Fruit fly (Drosophila melanogaster) whole organism, embryonic: Measurements from ENCODE around the gene CG44040.

Experiments used
- Atf6 ChIP-seq: fragments of 200-800 bp; sonication (Bioruptor generic); IDR thresholded peaks from 2 replicates; pipeline ENCODE4 v1.3.6; 2022; ENCODE audit warnings: missing biosample characterization, missing genetic modification characterization
- CG13287 ChIP-seq: fragments of 200-800 bp; sonication (Bioruptor generic); IDR thresholded peaks from 2 replicates; pipeline ENCODE4 v1.3.6; 2022; ENCODE audit warnings: missing biosample characterization, missing genetic modification characterization; ENCODE audit not compliant: partially characterized antibody
- CG1602 ChIP-seq: fragments of 200-800 bp; sonication (Bioruptor generic); optimal IDR thresholded peaks from 3 replicates; lab custom pipeline; 2016; ENCODE audit warnings: missing biosample characterization, missing genetic modification characterization
- CG1603 ChIP-seq: fragments of 200-800 bp; sonication (Bioruptor generic); optimal IDR thresholded peaks from 2 replicates; lab custom pipeline; 2019; ENCODE audit warnings: missing biosample characterization, mild to moderate bottlenecking, missing genetic modification characterization, moderate library complexity
- CG17328 ChIP-seq: fragments of 200-800 bp; sonication (Bioruptor generic); IDR thresholded peaks from 2 replicates; pipeline ENCODE4 v1.3.6; 2022; ENCODE audit warnings: missing biosample characterization, missing genetic modification characterization
- CG17829 ChIP-seq: fragments of 200-800 bp; optimal IDR thresholded peaks from 2 replicates; lab custom pipeline; 2019; ENCODE audit warnings: missing biosample characterization, mild to moderate bottlenecking, missing genetic modification characterization, moderate library complexity
- CG2875 ChIP-seq: fragments of 200-800 bp; sonication (Bioruptor generic); optimal IDR thresholded peaks from 2 replicates; lab custom pipeline; 2017; ENCODE audit warnings: missing biosample characterization, mild to moderate bottlenecking, missing genetic modification characterization, missing genetic modification reagents
- CG4617 ChIP-seq: fragments of 200-800 bp; sonication (Bioruptor generic); optimal IDR thresholded peaks from 3 replicates; lab custom pipeline; 2016; ENCODE audit warnings: missing biosample characterization, missing genetic modification characterization, borderline replicate concordance
- CG7556 ChIP-seq: fragments of 200-800 bp; sonication (Bioruptor generic); optimal IDR thresholded peaks from 2 replicates; lab custom pipeline; 2017; ENCODE audit warnings: missing biosample characterization, mild to moderate bottlenecking, missing genetic modification characterization
- CG7928 ChIP-seq: fragments of 200-800 bp; sonication (Bioruptor generic); optimal IDR thresholded peaks from 2 replicates; lab custom pipeline; 2017; ENCODE audit warnings: missing biosample characterization, mild to moderate bottlenecking, missing genetic modification characterization
- CG8924 ChIP-seq: fragments of 200-800 bp; optimal IDR thresholded peaks from 3 replicates; lab custom pipeline; 2019; ENCODE audit warnings: missing biosample characterization, mild to moderate bottlenecking, missing genetic modification characterization, moderate library complexity
- CG9215 ChIP-seq: fragments of 200-800 bp; sonication (Bioruptor generic); IDR thresholded peaks from 2 replicates; pipeline ENCODE4 v1.3.6; 2022; ENCODE audit warnings: missing biosample characterization, missing genetic modification characterization
- Dref ChIP-seq: fragments of 200-800 bp; sonication (Bioruptor generic); IDR thresholded peaks from 2 replicates; pipeline ENCODE4 v1.3.6; 2022; ENCODE audit warnings: missing biosample characterization, missing genetic modification characterization
- E2f2 ChIP-seq: fragments of 200-800 bp; sonication (Bioruptor generic); IDR thresholded peaks from 2 replicates; pipeline ENCODE4 v1.3.6; 2022; ENCODE audit warnings: missing biosample characterization, missing genetic modification characterization
- Ets97D ChIP-seq: fragments of 200-800 bp; sonication (Bioruptor generic); optimal IDR thresholded peaks from 3 replicates; lab custom pipeline; 2016; ENCODE audit warnings: missing biosample characterization, missing genetic modification characterization
- Fer3 ChIP-seq: fragments of 200-800 bp; sonication (Bioruptor generic); optimal IDR thresholded peaks from 2 replicates; lab custom pipeline; 2018; ENCODE audit warnings: missing biosample characterization, mild to moderate bottlenecking, missing genetic modification characterization, moderate library complexity
- GATAe ChIP-seq: fragments of 200-800 bp; sonication (Bioruptor generic); conservative IDR thresholded peaks from 2 replicates; pipeline ENCODE4 v1.3.6; 2022; ENCODE audit warnings: missing biosample characterization, missing genetic modification characterization
- Hmr ChIP-seq: fragments of 200-800 bp; sonication (Bioruptor generic); optimal IDR thresholded peaks from 3 replicates; lab custom pipeline; 2017; ENCODE audit warnings: mild to moderate bottlenecking, missing biosample characterization, missing genetic modification reagents, missing genetic modification characterization
- Hr78 ChIP-seq, 2 experiments: fragments of 200-800 bp in 1 of 2; fragments of >200 bp in 1 of 2; sonication (Bioruptor generic) in 1 of 2; optimal IDR thresholded peaks; 2 replicates each; lab custom pipeline; 2017 to 2019; ENCODE audit warnings: missing biosample characterization in 2 of 2, missing genetic modification characterization in 2 of 2, mild to moderate bottlenecking in 1 of 2, moderate library complexity in 1 of 2
- Med ChIP-seq: fragments of 200-800 bp; sonication (Bioruptor generic); peaks from one replicate; lab custom pipeline; 2016; ENCODE audit warnings: missing biosample characterization, missing genetic modification characterization, mild to moderate bottlenecking, inconsistent platforms, moderate library complexity
- Myb ChIP-seq: fragments of 200-800 bp; sonication (Bioruptor generic); optimal IDR thresholded peaks from 2 replicates; lab custom pipeline; 2016; ENCODE audit warnings: missing biosample characterization, missing genetic modification characterization
- Rx ChIP-seq: fragments of 200-800 bp; sonication (Bioruptor generic); IDR thresholded peaks from 2 replicates; pipeline ENCODE4 v1.3.6; 2022; ENCODE audit warnings: missing biosample characterization, missing genetic modification characterization
- abd-A ChIP-seq: fragments of 200-800 bp; sonication (Bioruptor generic); optimal IDR thresholded peaks from 3 replicates; lab custom pipeline; 2019; ENCODE audit warnings: missing biosample characterization, mild to moderate bottlenecking, missing genetic modification characterization, moderate library complexity
- ac ChIP-seq: fragments of 200-800 bp; sonication (Bioruptor generic); optimal IDR thresholded peaks from 3 replicates; lab custom pipeline; 2017; ENCODE audit warnings: missing biosample characterization, mild to moderate bottlenecking, missing genetic modification characterization
- cas ChIP-seq: fragments of 200-800 bp; sonication (Bioruptor generic); IDR thresholded peaks from 2 replicates; pipeline ENCODE4 v1.3.6; 2022; ENCODE audit warnings: missing biosample characterization, missing genetic modification characterization
- chif ChIP-seq, 2 experiments: fragments of 200-800 bp; sonication (Bioruptor generic); optimal IDR thresholded peaks; 3 replicates each; lab custom pipeline; 2016; ENCODE audit warnings: missing biosample characterization in 2 of 2, missing genetic modification characterization in 2 of 2
- chinmo ChIP-seq: fragments of 200-800 bp; sonication (Bioruptor generic); IDR thresholded peaks from 4 replicates; pipeline ENCODE4 v1.3.6; 2022; ENCODE audit warnings: missing biosample characterization, missing genetic modification characterization; ENCODE audit not compliant: partially characterized antibody
- ci ChIP-seq: fragments of 200-800 bp; sonication (Bioruptor generic); IDR thresholded peaks from 3 replicates; pipeline ENCODE4 v1.3.6; 2022; ENCODE audit warnings: missing biosample characterization, missing genetic modification characterization
- dati ChIP-seq: fragments of 200-800 bp; sonication (Bioruptor generic); IDR thresholded peaks from 2 replicates; pipeline ENCODE4 v1.3.6; 2022; ENCODE audit warnings: missing biosample characterization, missing genetic modification characterization
- dmrt11E ChIP-seq: fragments of 200-800 bp; sonication (Bioruptor generic); optimal IDR thresholded peaks from 3 replicates; lab custom pipeline; 2018; ENCODE audit warnings: missing biosample characterization, mild to moderate bottlenecking, missing genetic modification characterization, moderate library complexity
- dpn ChIP-seq, 2 experiments: fragments of 200-800 bp; sonication (Bioruptor generic); optimal IDR thresholded peaks; 3 replicates each; lab custom pipeline; 2016; ENCODE audit warnings: missing biosample characterization in 2 of 2, missing genetic modification characterization in 2 of 2
- dysf ChIP-seq: fragments of 200-800 bp; sonication (Bioruptor generic); IDR thresholded peaks from 3 replicates; pipeline ENCODE4 v1.3.6; 2022; ENCODE audit warnings: missing biosample characterization, missing genetic modification characterization
- exex ChIP-seq: fragments of 200-800 bp; sonication (Bioruptor generic); optimal IDR thresholded peaks from 4 replicates; lab custom pipeline; 2018; ENCODE audit warnings: missing biosample characterization, mild to moderate bottlenecking, missing genetic modification characterization, moderate library complexity
- fd102C ChIP-seq: fragments of 200-800 bp; sonication (Bioruptor generic); optimal IDR thresholded peaks from 2 replicates; lab custom pipeline; 2018; ENCODE audit warnings: missing biosample characterization, mild to moderate bottlenecking, missing genetic modification characterization, moderate library complexity
- hth ChIP-seq: fragments of >200 bp; optimal IDR thresholded peaks from 2 replicates; lab custom pipeline; 2017; ENCODE audit warnings: inconsistent platforms
- kni ChIP-seq: fragments of 200-800 bp; sonication (Bioruptor generic); optimal IDR thresholded peaks from 3 replicates; lab custom pipeline; 2017; ENCODE audit warnings: mild to moderate bottlenecking, missing biosample characterization, missing genetic modification reagents, missing genetic modification characterization
- lola ChIP-seq, 3 experiments: fragments of >200 bp in 2 of 3; fragments of 200-800 bp in 1 of 3; sonication (Bioruptor generic) in 1 of 3; optimal IDR thresholded peaks; 2 replicates each; lab custom pipeline; 2017 to 2019; ENCODE audit warnings: missing biosample characterization in 3 of 3, missing genetic modification characterization in 3 of 3, mild to moderate bottlenecking in 1 of 3, moderate library complexity in 1 of 3
- nerfin-1 ChIP-seq: fragments of 200-800 bp; sonication (Bioruptor generic); optimal IDR thresholded peaks from 3 replicates; lab custom pipeline; 2019; ENCODE audit warnings: missing biosample characterization, mild to moderate bottlenecking, missing genetic modification characterization, moderate library complexity
- phol ChIP-seq: fragments of 200-800 bp; sonication (Bioruptor generic); optimal IDR thresholded peaks from 3 replicates; lab custom pipeline; 2018; ENCODE audit warnings: missing biosample characterization, mild to moderate bottlenecking, missing genetic modification characterization, moderate library complexity
- pzg ChIP-seq: fragments of 200-800 bp; sonication (Bioruptor generic); optimal IDR thresholded peaks from 3 replicates; lab custom pipeline; 2018; ENCODE audit warnings: missing biosample characterization, mild to moderate bottlenecking, missing genetic modification characterization, moderate library complexity
- sens ChIP-seq: fragments of 200-800 bp; sonication (Bioruptor generic); peaks from one replicate; lab custom pipeline; 2016; ENCODE audit warnings: missing biosample characterization, missing genetic modification characterization
- seq ChIP-seq: fragments of 200-800 bp; sonication (Bioruptor generic); IDR thresholded peaks from 2 replicates; pipeline ENCODE4 v1.3.6; 2022; ENCODE audit warnings: missing biosample characterization, missing genetic modification characterization
- sim ChIP-seq: fragments of 200-800 bp; sonication (Bioruptor generic); IDR thresholded peaks from 2 replicates; pipeline ENCODE4 v1.3.6; 2022; ENCODE audit warnings: missing biosample characterization, missing genetic modification characterization
- sna ChIP-seq: fragments of 200-800 bp; sonication (Bioruptor generic); IDR thresholded peaks from 2 replicates; pipeline ENCODE4 v1.3.6; 2022; ENCODE audit warnings: missing biosample characterization, missing genetic modification characterization; ENCODE audit not compliant: partially characterized antibody
- sob ChIP-seq: fragments of 200-800 bp; sonication (Bioruptor generic); IDR thresholded peaks from 2 replicates; pipeline ENCODE4 v1.3.6; 2022; ENCODE audit warnings: missing biosample characterization, missing genetic modification characterization
- toy ChIP-seq: fragments of 200-800 bp; sonication (Bioruptor generic); IDR thresholded peaks from 2 replicates; pipeline ENCODE4 v1.3.6; 2022; ENCODE audit warnings: missing biosample characterization, missing genetic modification characterization
- unpg ChIP-seq: fragments of 200-800 bp; sonication (Bioruptor generic); optimal IDR thresholded peaks from 3 replicates; lab custom pipeline; 2018; ENCODE audit warnings: missing biosample characterization, mild to moderate bottlenecking, missing genetic modification characterization, moderate library complexity
- usp ChIP-seq: fragments of >200 bp; optimal IDR thresholded peaks from 2 replicates; lab custom pipeline; 2017; ENCODE audit warnings: missing biosample characterization, missing genetic modification characterization
- zen2 ChIP-seq: fragments of 200-800 bp; sonication (Bioruptor generic); IDR thresholded peaks from 3 replicates; pipeline ENCODE4 v1.3.6; 2022; ENCODE audit warnings: missing biosample characterization, missing genetic modification characterization; ENCODE audit not compliant: partially characterized antibody

The CG44040 gene

DNA sequence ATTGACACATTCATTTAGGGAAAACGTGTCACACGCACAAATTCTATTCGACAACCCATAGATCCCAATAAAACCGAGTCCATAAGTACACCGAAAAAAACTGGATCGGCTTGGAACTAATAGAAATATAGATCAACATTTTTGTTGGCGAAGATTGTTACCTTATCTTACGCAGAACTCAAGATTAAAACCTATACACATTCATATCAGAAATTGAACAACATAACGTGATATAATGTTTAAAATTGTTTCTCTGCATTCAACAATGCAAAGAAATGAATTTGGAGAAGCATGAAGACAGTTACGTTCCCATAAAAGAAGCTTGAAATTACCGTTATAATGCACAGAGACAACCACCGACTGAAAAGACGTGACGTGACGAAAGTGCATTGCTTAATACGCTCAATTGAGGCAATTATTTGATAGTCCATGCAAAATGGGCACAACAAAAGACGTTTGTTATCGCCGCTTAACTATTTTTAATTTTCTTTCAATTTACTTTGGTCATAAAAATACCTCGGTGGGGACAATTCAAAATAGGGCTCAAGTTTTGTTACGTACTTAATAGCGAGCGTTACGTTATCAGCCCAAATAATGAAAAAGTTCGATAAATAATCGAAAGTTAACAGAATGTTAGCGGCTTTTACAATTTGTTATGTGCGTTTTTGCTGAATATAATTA, 20.0 kb downstream of the CG44040 start, which contains the start of gene SerRS-m (continued):
- TF ChIP-seq sens (GFP tag; lab: Kevin White, UChicago), result peak; percentile 83
- TF ChIP-seq dmrt11E, result peak; percentile 3
- TF ChIP-seq Ets97D (GFP tag; lab: Kevin White, UChicago), result no peak
- no peak for TF ChIP-seq chinmo (GFP tag; lab: Robert Waterston, UW)
- peak; percentile 0 for TF ChIP-seq exex (tag; lab: Kevin White, UChicago)
- no peak for TF ChIP-seq fd102C
- peak; percentile 75 for TF ChIP-seq Med (GFP tag; lab: Kevin White, UChicago)
- no peak for TF ChIP-seq GATAe (GFP tag; lab: Robert Waterston, UW)
- no peak for TF ChIP-seq Fer3 (tag; lab: Kevin White, UChicago)
- peak; percentile 45 for TF ChIP-seq Dref (GFP tag; lab: Robert Waterston, UW)
- no peak for TF ChIP-seq sim
- peak; percentile 32 for TF ChIP-seq phol
- peak in 1 of 2 experiments; percentile 7 for TF ChIP-seq dpn (GFP tag; optimal IDR thresholded peaks at IDR 0.05; lab: Kevin White, UChicago)
- TF ChIP-seq CG17328 (GFP tag; lab: Robert Waterston, UW), result no peak
- peak; percentile 26 for TF ChIP-seq CG2875 (GFP tag; lab: Kevin White, UChicago)
- no peak for TF ChIP-seq Hmr (GFP tag; lab: Kevin White, UChicago)
- no peak for TF ChIP-seq CG7928 (GFP tag; lab: Kevin White, UChicago)
- peak; percentile 15 for TF ChIP-seq CG17829 (tag; lab: Kevin White, UChicago)
- no peak for TF ChIP-seq seq (GFP tag; lab: Robert Waterston, UW)
- TF ChIP-seq CG8924 (tag; lab: Kevin White, UChicago), result no peak
- no peak for TF ChIP-seq nerfin-1
- TF ChIP-seq CG7556 (GFP tag; lab: Kevin White, UChicago), result peak; percentile 22
- TF ChIP-seq Atf6 (GFP tag; lab: Robert Waterston, UW), result no peak
- 0 out of 2 replicates have a peak, but pooled peaks have one; percentile 25 for TF ChIP-seq sna (GFP tag; lab: Robert Waterston, UW)
- TF ChIP-seq chif (GFP tag; optimal IDR thresholded peaks at IDR 0.05; lab: Kevin White, UChicago), result no peak
- TF ChIP-seq hth (lab: Kevin White, UChicago), result no peak
- TF ChIP-seq CG4617 (GFP tag; lab: Kevin White, UChicago), result no peak
- TF ChIP-seq toy, result no peak
- TF ChIP-seq CG1603 (tag; lab: Kevin White, UChicago), result peak; percentile 19
- peak; percentile 35 for TF ChIP-seq E2f2
- TF ChIP-seq sob (GFP tag; lab: Robert Waterston, UW), result no peak
- no peak for TF ChIP-seq dati
- 0 out of 3 replicates have a peak, but pooled peaks have one; percentile 19 for TF ChIP-seq ci
- no peak for TF ChIP-seq CG9215 (GFP tag; lab: Robert Waterston, UW)
- no peak for TF ChIP-seq CG1602 (GFP tag; lab: Kevin White, UChicago)
- TF ChIP-seq zen2 (GFP tag; lab: Robert Waterston, UW), result no peak
- no peak for TF ChIP-seq dysf
- peak; percentile 33 for TF ChIP-seq CG13287 (GFP tag; lab: Robert Waterston, UW)
- no peak for TF ChIP-seq abd-A
- no peak for TF ChIP-seq cas (GFP tag; lab: Robert Waterston, UW)
- TF ChIP-seq lola (GFP tag; optimal IDR thresholded peaks at IDR 0.05; lab: Kevin White, UChicago), result peak in 1 of 3 experiments; percentile 9
- no peak for TF ChIP-seq ac (GFP tag; lab: Kevin White, UChicago)
- TF ChIP-seq unpg (GFP tag; lab: Kevin White, UChicago), result peak; percentile 34
- TF ChIP-seq Myb (GFP tag; lab: Kevin White, UChicago), result peak; percentile 68
- TF ChIP-seq usp (GFP tag; lab: Kevin White, UChicago), result no peak
- TF ChIP-seq Rx (GFP tag; lab: Robert Waterston, UW), result no peak
- no peak for TF ChIP-seq Hr78 (GFP tag; optimal IDR thresholded peaks at IDR 0.05; lab: Kevin White, UChicago)
- peak; percentile 3 for TF ChIP-seq pzg (GFP tag; lab: Kevin White, UChicago)
- TF ChIP-seq kni (GFP tag; lab: Kevin White, UChicago), result peak; percentile 17
